Worm (Caenorhabditis elegans): ENCODE measurements around the gene C24H11.5.
"Not testable (repeated sequence)": the region's sequence is repeated elsewhere in the genome, so short reads cannot be mapped to it uniquely, and the experiment has no call there.

C24H11.5 gene

DNA sequence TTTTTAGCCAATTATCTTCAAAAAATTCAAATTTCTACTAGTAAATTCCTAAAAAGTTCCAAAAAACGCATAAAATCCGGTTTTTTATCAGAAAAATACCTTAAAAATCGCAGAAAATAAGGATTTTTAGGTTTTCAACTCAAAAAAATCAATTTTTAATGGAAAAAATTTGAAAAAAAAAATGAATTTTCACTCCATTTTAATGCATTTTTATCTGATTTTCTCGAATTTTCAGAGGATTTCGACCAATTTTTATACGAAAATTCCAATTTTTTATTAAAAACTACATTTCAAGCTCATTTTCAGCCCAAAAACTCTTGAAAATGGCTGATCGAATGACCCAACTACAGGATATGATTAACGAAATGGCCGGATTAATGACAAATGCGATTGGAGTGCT is 2.7 kb upstream of the C24H11.5 start, which contains the start of gene mdt-21:
mdt-21 (plus strand) TSS at position 301 of the 400 bp plus-strand sequence.
- TF ChIP-seq nhr-77 (tag; optimal IDR thresholded peaks at IDR 0.05) = no peak

DNA sequence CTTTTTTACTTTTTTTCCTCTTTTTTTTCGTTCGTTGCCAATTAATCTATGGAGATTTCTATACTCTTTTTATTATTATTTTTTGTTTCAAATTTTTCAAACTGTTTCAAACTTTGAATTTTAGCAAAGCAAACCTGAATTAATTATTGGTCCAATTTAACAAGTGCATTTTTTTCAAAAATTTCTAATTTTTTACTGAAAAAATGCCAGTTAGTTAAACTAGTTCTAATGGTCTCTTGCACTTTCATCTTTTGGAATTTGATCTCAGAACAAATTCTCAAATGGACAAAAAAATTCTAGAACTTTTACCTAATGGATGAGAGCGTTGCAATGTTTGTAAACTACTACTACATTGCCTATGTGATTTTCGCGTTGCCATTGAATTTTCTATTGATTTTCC is 1.8 kb downstream of the C24H11.5 start, which contains the start of gene srd-74:
srd-74 (plus strand) TSS at position 301 of the 400 bp plus-strand sequence.
- TF ChIP-seq lin-11 (tag; optimal IDR thresholded peaks at IDR 0.05) (no peak), nhr-237 (tag; optimal IDR thresholded peaks at IDR 0.05) (no peak), egl-27 (tag; optimal IDR thresholded peaks at IDR 0.05) (no peak), elt-3 (tag; optimal IDR thresholded peaks at IDR 0.05) (no peak), nhr-21 (tag; optimal IDR thresholded peaks at IDR 0.05) (no peak), ZK546.5 (tag; optimal IDR thresholded peaks at IDR 0.05) (no peak), sem-4 (tag; optimal IDR thresholded peaks at IDR 0.05) (no peak), nhr-6 (tag; optimal IDR thresholded peaks at IDR 0.05) (no peak), nhr-129 (tag; optimal IDR thresholded peaks at IDR 0.05) (no peak), ceh-16 (tag; optimal IDR thresholded peaks at IDR 0.05) (no peak), sma-9 (GFP tag; optimal IDR thresholded peaks at IDR 0.05) (no peak), sma-9 (tag; optimal IDR thresholded peaks at IDR 0.05) (no peak)

DNA sequence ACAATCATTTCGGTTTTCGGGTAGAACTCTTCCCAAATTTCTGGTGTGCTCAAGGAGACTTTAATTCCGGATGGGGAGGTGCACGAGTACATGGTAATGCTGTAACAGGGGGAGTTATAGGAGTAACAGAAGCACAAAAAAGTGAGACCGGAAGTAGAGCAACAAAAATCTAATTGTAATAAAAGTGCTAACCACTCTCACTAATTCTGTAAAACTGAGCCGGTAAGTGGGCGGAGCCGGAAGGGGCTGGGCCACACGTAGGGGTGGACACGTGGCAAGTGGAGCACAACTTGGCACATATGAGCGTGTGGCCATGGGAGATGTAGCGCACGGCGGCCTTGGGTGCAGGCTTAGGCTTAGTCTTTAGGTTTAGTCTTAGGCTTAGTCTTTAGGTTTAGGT is 5.9 kb downstream of the C24H11.5 start, which contains the start of gene tbx-38:
tbx-38 (minus strand) TSS at position 101 of the 400 bp plus-strand sequence.
- no peak for TF ChIP-seq blmp-1 (tag; optimal IDR thresholded peaks at IDR 0.05; ENCODE audit: insufficient read depth)
- TF ChIP-seq F13H6.1 (tag; optimal IDR thresholded peaks at IDR 0.05) = no peak
- TF ChIP-seq fos-1 (tag; optimal IDR thresholded peaks at IDR 0.05) = no peak
- no peak for TF ChIP-seq aly-2 (tag; optimal IDR thresholded peaks at IDR 0.05)
- no peak for TF ChIP-seq nhr-12 (tag; optimal IDR thresholded peaks at IDR 0.05)
- TF ChIP-seq peb-1 (tag; optimal IDR thresholded peaks at IDR 0.05) = no peak
- TF ChIP-seq dmd-4 (tag; optimal IDR thresholded peaks at IDR 0.05) = no peak
- TF ChIP-seq nhr-77 (tag; optimal IDR thresholded peaks at IDR 0.05) = no peak
- TF ChIP-seq ceh-82 (tag; optimal IDR thresholded peaks at IDR 0.05) = no peak
- TF ChIP-seq lin-11 (tag; optimal IDR thresholded peaks at IDR 0.05) = no peak
- no peak for TF ChIP-seq snpc-4 (tag; optimal IDR thresholded peaks at IDR 0.05)
- TF ChIP-seq elt-3 (tag; optimal IDR thresholded peaks at IDR 0.05) = no peak
- no peak for TF ChIP-seq ZK546.5 (tag; optimal IDR thresholded peaks at IDR 0.05)
- no peak for TF ChIP-seq nhr-25 (tag; optimal IDR thresholded peaks at IDR 0.05)
- no peak for TF ChIP-seq sma-9 (GFP tag; optimal IDR thresholded peaks at IDR 0.05)
- TF ChIP-seq sma-9 (tag; optimal IDR thresholded peaks at IDR 0.05) = no peak
- no peak for TF ChIP-seq ztf-1 (GFP tag; conservative IDR thresholded peaks at IDR 0.05)

DNA sequence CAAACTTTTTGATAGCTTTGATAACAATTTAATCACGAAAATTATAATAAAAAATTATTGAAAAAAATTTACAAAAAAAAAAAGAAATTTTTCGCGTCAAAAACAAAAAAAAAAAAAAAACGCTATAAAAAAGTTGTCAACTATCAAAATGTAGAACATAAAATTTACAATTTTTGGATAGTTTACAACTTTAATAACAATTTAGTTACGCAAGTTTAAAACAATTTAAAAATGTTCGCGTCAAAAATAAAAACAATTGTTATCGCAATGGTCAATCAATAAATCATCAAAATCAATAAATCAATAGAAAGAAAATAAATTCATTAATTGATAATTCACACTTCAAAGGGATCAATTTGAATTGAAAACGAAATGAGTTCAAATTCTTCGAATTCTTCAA is 7.3 kb downstream of the C24H11.5 start, which contains the start of gene C24H11.1:
C24H11.1 (plus strand) TSS at position 301 of the 400 bp plus-strand sequence.
- TF ChIP-seq C34F6.9 (tag; optimal IDR thresholded peaks at IDR 0.05); lin-13 (GFP tag; optimal IDR thresholded peaks at IDR 0.05); nhr-21 (tag; optimal IDR thresholded peaks at IDR 0.05): not testable (repeated sequence)

DNA sequence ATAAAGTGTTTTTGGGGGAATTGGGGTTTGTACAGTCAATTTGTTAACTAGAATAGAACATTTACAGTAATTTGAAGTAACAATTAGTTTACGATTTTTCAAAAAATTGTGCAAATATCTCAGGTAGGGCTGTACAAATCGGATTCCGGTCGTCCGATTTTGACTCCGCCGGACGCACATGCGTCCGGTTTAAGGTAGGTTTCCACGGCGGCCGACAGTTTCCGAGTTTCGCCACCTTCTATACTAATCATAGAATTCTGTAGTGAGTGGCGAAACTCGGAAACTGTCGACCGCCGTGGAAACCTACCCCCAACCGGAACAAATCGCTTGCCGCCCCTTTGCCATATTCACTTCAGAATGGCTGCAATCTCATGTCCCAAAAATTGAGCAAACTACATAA is 9.4 kb downstream of the C24H11.5 start:
- TF ChIP-seq nhr-11 (tag; optimal IDR thresholded peaks at IDR 0.05) = no peak
- no peak for TF ChIP-seq aly-2 (tag; optimal IDR thresholded peaks at IDR 0.05)
- TF ChIP-seq lin-13 (GFP tag; optimal IDR thresholded peaks at IDR 0.05) = no peak
- TF ChIP-seq R02D3.7 (tag; optimal IDR thresholded peaks at IDR 0.05) = no peak
- no peak for TF ChIP-seq skn-1 (tag; optimal IDR thresholded peaks at IDR 0.05)
- TF ChIP-seq snpc-4 (tag; optimal IDR thresholded peaks at IDR 0.05) = no peak
- TF ChIP-seq lsy-2 (tag; optimal IDR thresholded peaks at IDR 0.05) = no peak
- TF ChIP-seq lin-39 (tag; optimal IDR thresholded peaks at IDR 0.05) = no peak
- no peak for TF ChIP-seq lin-11 (tag; optimal IDR thresholded peaks at IDR 0.05)
- TF ChIP-seq nhr-6 (tag; optimal IDR thresholded peaks at IDR 0.05) = no peak
- no peak for TF ChIP-seq sma-3 (GFP tag; optimal IDR thresholded peaks at IDR 0.05)
- TF ChIP-seq F13H6.1 (tag; optimal IDR thresholded peaks at IDR 0.05) = no peak
- no peak for TF ChIP-seq nhr-12 (tag; optimal IDR thresholded peaks at IDR 0.05)
- TF ChIP-seq ztf-1 (GFP tag; conservative IDR thresholded peaks at IDR 0.05) = no peak
